Worm (Caenorhabditis elegans) whole organism, young adult: ENCODE data around the gene T25B2.4.

Experiments used
- B0336.3 ChIP-seq: fragments of 200-800 bp; sonication (Bioruptor generic); IDR thresholded peaks from 2 replicates; pipeline ENCODE4 v1.3.6; 2022; ENCODE audit warnings: missing genetic modification characterization, missing compliant biosample characterization
- F57C9.4 ChIP-seq: sonication (generic microtip); optimal IDR thresholded peaks from 2 replicates; lab custom pipeline; 2017; ENCODE audit warnings: mild to moderate bottlenecking, missing genetic modification characterization, missing compliant biosample characterization
- ama-1 ChIP-seq, 3 experiments: fragments of 150-350 bp in 1 of 3; sonication (generic microtip) in 2 of 3; optimal IDR thresholded peaks; 2 replicates each; lab custom pipeline; 2014 to 2018; ENCODE audit warnings: missing biosample characterization in 2 of 3, missing genetic modification characterization in 2 of 3, missing genetic modification reagents in 2 of 3
- attf-6 ChIP-seq: fragments of 200-800 bp; sonication (Bioruptor generic); IDR thresholded peaks from 2 replicates; pipeline ENCODE4 v1.3.6; 2022; ENCODE audit warnings: missing genetic modification reagents, missing genetic modification characterization, missing compliant biosample characterization
- let-607 ChIP-seq, 2 experiments: fragments of 200-800 bp in 1 of 2; sonication (Bioruptor generic) in 1 of 2; sonication (generic microtip) in 1 of 2; optimal IDR thresholded peaks; 2 replicates each; lab custom pipeline; 2016 to 2018; ENCODE audit warnings: mild to moderate bottlenecking in 2 of 2, missing compliant biosample characterization in 2 of 2, missing genetic modification characterization in 2 of 2, moderate library complexity in 2 of 2, missing genotype in 1 of 2
- mel-28 ChIP-seq: sonication (generic microtip); optimal IDR thresholded peaks from 2 replicates; lab custom pipeline; 2016; ENCODE audit warnings: borderline replicate concordance, mild to moderate bottlenecking, missing genetic modification characterization, missing compliant biosample characterization
- sea-2 ChIP-seq: fragments of 200-800 bp; sonication (Bioruptor generic); IDR thresholded peaks from 2 replicates; pipeline ENCODE4 v1.3.6; 2022; ENCODE audit warnings: missing genetic modification characterization, missing compliant biosample characterization
- ztf-25 ChIP-seq: fragments of 200-800 bp; sonication (Bioruptor generic); IDR thresholded peaks from 2 replicates; pipeline ENCODE4 v1.3.6; 2022; ENCODE audit warnings: missing genetic modification reagents, missing genetic modification characterization, missing compliant biosample characterization

DNA sequence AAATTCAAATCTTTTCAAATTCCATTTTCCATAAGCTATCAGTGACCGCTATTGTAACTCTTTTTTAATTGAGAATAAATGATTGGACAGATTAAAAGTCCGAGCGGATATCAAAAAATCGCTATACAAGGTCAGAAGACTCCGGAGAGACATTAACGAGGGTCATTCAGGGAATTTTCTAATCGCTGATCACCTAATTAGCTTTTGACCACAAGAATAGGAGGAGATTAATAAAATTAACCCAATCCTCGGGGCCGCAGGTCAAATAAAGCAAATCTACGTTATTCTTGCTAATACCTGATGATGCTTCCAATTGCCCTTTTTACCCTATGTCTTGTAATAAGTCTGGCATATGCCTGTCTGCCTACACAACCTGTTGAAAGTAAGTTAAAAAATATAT lies 4.4 kb upstream of the T25B2.4 start, which contains the start of gene T25B2.1:
- no peak for TF ChIP-seq let-607 (tag; optimal IDR thresholded peaks at IDR 0.05; lab: Kevin White, UChicago)
- no peak for TF ChIP-seq attf-6
- no peak for TF ChIP-seq ama-1 (optimal IDR thresholded peaks at IDR 0.05; lab: Kevin White, UChicago)
- TF ChIP-seq ama-1 (GFP tag; optimal IDR thresholded peaks at IDR 0.05; lab: Kevin White, UChicago): no peak
- TF ChIP-seq mel-28: no peak
- no peak for TF ChIP-seq F57C9.4 (tag; lab: Kevin White, UChicago)
- no peak for TF ChIP-seq ztf-25 (GFP tag; lab: Robert Waterston, UW)
- no peak for TF ChIP-seq B0336.3 (GFP tag; lab: Robert Waterston, UW)
- no peak for TF ChIP-seq sea-2 (GFP tag; lab: Robert Waterston, UW)
